Worm (Caenorhabditis elegans): ENCODE data around the gene cah-2.

DNA sequence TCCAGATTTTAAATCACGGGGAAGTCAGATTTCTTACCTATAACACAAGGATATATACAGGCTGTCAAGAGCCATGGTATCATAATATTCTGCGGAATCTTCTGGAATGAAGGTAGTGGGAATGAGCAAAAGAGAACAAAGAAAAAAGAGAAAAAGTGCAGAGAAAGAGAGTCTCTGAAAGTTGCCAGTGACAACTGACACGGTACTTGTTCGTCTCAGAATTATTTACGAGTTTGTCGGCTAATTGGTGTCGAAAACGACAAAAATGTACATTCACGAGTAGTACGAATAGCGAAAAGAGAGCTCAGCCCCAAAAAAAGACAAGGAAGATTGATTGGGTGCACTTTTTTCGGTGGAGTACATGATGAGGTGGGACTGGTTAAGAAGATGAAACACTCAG, at the start of gene cah-2:
- no peak for TF ChIP-seq snpc-4 (tag; optimal IDR thresholded peaks at IDR 0.05)
- no peak for TF ChIP-seq pqm-1 (tag; optimal IDR thresholded peaks at IDR 0.05)
- no peak for TF ChIP-seq nhr-28 (tag; optimal IDR thresholded peaks at IDR 0.05)
- no peak for TF ChIP-seq unc-62 (GFP tag; optimal IDR thresholded peaks at IDR 0.05)

All from whole organism, L1 larva.